Fruit fly (Drosophila melanogaster) Kc167 (cell line): ENCODE results near the gene Ire1.

Experiments
- Myc ChIP-seq: fragments of >200 bp; optimal IDR thresholded peaks from 2 replicates; lab custom pipeline; 2017; ENCODE audit warnings: missing external identifiers
- Sin3A ChIP-seq: fragments of >200 bp; optimal IDR thresholded peaks from 2 replicates; lab custom pipeline; 2018; ENCODE audit warnings: missing external identifiers
- h ChIP-seq: fragments of >200 bp; optimal IDR thresholded peaks from 3 replicates; lab custom pipeline; 2018; ENCODE audit warnings: missing external identifiers
- insv ChIP-seq: fragments of >200 bp; optimal IDR thresholded peaks from 3 replicates; lab custom pipeline; 2018; ENCODE audit warnings: missing external identifiers
- psq ChIP-seq: fragments of >200 bp; optimal IDR thresholded peaks from 2 replicates; lab custom pipeline; 2017; ENCODE audit warnings: missing external identifiers
- ttk ChIP-seq: sonication (Bioruptor generic); optimal IDR thresholded peaks from 2 replicates; lab custom pipeline; 2017; ENCODE audit warnings: missing external identifiers

Gene Ire1

DNA sequence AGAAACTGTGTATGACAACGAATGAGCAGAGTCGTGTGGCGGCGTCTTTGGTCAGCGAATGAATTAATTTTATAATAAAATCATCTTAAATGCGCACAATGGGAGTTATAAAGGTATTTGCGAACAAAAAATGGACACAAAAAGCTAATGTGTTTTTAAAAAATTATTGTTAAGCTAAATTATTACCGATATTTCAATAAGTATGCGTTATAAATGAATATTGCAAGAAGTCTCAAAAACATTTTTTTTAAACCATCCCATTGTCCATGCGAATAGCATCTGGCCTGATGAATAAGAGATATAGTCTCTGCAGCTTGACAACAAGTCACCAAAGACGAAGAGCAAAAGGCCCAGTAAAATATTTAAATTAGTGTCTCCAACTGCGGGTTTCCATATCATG is 30.1 kb downstream of the Ire1 start:
- TF ChIP-seq Myc (no peak), Sin3A (lab: Kevin White, UChicago) (no peak), ttk (no peak)

DNA sequence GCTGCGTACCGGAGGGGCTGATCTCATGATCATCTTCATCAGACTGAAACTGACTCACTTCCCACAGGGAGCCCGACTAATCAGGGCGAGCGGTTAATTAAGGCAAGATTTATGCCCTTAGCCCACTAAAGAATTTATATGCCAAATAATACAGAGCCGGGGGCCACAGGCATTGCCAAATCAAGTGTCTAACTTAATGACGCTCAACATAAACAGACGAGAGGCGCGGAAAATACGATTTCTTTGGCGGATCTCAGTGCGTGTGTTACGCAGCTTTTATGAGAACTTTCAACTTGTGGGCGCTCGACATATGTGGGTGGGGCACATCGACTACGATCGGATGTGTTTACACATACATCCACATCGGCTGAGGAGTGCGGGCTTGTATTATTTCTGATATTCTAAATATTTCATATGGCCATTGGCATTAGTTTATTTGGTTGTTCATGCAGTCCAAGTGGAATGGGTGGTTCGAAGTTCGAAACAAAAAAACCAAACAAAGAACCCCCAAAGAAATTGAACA is 34.2 kb downstream of the Ire1 start:
- TF ChIP-seq Myc (no peak), psq (no peak), insv (lab: Kevin White, UChicago) (no peak), Sin3A (lab: Kevin White, UChicago) (no peak), ttk (no peak)

DNA sequence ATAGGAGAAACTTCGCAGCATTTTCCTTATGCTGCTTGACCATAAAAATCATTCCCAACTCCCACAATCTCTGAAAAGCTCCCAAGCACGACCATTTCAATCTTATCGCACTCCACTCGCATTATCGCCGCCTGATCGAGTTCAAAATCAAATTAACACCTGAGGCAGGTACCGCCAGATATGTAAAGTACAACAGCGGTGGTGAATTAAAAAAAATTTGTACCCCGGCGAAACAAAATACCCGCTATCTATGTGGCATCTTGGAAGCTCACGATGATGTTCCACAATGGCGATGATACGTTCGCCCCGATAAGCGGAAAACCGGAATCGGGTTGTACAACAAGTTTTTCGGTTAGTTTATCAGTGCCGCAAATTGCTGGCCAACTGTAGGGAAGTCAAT is 34.7 kb downstream of the Ire1 start:
- TF ChIP-seq insv (lab: Kevin White, UChicago), result no peak
- no peak for TF ChIP-seq ttk
- TF ChIP-seq Myc, result no peak

DNA sequence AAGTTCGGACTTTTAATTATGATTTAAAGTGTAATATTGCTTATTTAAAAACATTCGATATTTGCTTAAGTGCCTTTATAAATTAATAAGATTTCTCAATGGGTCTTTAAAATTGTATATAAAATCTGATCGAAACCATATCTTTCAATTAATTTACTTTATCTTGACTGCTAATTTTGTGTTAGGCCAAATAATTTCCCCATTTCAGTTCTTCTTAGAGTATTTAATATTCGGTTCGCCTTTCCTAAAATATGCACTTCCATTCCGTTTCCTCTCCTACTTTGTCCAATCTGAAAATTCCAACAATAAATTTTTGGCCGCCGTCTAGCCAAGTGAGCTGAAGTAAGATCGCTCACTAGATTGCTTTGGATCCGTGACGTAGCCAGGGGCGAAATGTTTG is 36.6 kb downstream of the Ire1 start:
- no peak for TF ChIP-seq psq
- no peak for TF ChIP-seq ttk
- no peak for TF ChIP-seq Sin3A (lab: Kevin White, UChicago)
- TF ChIP-seq Myc, result no peak

DNA sequence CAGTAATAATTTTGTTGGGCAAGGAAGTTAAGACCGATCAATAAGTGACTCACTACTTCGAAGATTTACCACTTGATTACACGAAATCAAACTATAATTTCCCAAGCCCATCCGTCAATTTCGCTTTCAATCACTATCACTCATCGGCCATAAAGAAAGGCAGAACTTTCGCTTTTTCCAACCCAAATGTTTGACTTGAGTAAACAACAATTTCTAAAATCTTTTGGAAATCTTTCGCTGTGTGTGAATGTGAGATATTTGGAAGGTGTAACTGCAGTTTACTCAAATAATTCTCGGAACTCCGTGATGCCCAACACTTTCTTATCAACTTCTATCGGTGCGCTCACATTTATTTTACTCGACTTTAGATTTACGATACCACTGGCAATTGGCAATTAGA is 39.0 kb downstream of the Ire1 start:
- TF ChIP-seq Myc (no peak), h (no peak), ttk (no peak), insv (lab: Kevin White, UChicago) (no peak), Sin3A (lab: Kevin White, UChicago) (no peak), psq (no peak)

DNA sequence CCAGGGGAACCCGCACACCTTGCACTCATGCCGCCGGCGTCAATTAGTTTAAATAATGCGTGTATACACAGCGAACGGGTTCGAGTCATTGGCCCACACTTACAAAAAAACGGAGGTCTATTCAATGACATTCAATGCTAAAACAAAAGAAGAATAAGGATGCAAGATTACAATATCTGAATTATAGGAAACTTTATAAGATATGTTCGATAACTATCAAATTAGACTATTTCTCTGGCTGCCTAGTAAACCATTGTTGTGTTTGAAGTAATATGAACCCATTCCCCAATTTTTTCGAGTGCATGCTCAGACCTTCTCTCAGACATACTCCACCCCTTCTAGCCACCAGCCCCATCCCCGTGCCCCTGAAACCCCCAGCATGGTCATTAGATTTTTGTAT is 40.1 kb downstream of the Ire1 start:
- TF ChIP-seq insv (lab: Kevin White, UChicago) (no peak), psq (no peak)

DNA sequence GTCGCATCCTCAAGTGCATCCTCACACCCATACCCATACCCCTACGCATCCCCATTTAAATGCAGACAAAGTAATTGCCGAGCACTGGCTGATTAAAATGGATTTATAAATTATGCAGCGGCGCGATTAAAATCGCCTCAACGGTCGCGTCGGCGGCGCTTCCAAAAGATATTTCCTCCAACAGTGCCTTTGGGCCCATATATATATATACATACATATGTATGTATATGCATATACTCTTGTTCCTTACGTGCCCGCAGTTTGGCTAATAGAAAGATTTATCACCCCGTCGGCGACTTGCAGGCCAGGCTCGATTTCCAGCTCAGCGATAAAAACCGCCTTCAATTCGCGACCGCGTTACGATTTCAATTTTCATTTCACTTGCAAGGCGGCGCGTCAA is 44.3 kb downstream of the Ire1 start:
- TF ChIP-seq insv (lab: Kevin White, UChicago) (no peak), h (no peak), ttk (no peak), psq (no peak), Sin3A (lab: Kevin White, UChicago) (no peak), Myc (no peak)

DNA sequence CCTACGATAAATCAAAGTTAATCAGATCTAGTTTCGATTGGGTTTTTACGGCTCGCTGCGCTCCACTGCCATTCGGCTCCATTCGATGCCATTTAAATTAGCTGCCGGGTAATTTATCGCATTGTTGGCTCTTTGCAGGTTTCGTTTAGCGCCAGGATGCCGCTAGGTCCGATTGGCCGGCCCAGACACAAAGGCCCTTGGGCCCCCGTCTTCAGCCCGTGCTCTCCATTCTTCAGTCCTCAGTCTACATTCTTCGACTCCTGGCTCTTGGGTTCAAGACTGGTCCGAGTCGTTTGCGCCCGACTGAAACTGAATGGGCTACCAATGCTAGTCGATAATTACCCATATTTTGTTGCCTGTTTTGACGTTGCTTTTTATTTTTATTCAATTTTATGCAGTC is 47.9 kb downstream of the Ire1 start:
- no peak for TF ChIP-seq insv (lab: Kevin White, UChicago)
- no peak for TF ChIP-seq ttk
- no peak for TF ChIP-seq h
- TF ChIP-seq psq, result no peak
- no peak for TF ChIP-seq Sin3A (lab: Kevin White, UChicago)
- no peak for TF ChIP-seq Myc

DNA sequence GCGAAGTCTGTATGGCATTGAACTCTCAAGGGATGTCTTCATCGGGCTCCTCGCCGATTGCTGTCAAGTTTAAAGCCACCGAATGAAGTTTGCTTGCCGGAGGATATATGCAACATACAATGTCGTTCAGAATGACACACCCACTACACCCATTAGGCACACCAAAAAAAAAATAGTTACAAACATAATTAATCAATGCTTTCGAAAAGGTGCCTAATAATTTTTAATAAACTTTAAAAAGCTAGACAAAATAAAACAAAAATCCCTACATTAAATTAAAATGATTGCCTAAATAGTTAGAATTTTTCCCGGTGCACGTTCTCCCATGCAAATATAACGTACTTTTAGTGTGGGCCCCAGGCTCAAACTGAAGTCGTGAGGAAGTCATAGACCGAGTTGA is 48.6 kb downstream of the Ire1 start:
- TF ChIP-seq Sin3A (lab: Kevin White, UChicago) (no peak), insv (lab: Kevin White, UChicago) (no peak), psq (no peak), ttk (no peak), Myc (no peak), h (no peak)

DNA sequence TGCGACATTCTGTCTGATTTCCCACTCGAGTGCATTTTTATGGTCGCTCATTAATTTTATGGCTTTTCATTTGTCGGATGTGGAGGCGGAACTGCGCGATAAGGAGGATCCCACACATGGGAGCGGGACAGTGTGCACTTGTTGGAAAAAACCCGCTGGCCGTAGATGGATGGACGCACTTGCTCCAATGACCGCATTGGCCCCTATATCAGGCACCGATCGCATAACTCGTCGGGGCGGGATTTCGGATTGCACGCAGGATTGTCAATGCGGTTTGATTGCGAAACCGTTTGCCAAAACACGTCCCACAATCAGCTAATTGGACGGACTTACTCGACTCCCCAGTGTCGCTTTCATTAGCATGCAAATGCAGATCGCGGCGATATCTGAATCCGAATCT is 49.6 kb downstream of the Ire1 start:
- no peak for TF ChIP-seq ttk
- TF ChIP-seq h, result no peak
- no peak for TF ChIP-seq psq
- TF ChIP-seq insv (lab: Kevin White, UChicago), result no peak
- TF ChIP-seq Myc, result no peak
- no peak for TF ChIP-seq Sin3A (lab: Kevin White, UChicago)

DNA sequence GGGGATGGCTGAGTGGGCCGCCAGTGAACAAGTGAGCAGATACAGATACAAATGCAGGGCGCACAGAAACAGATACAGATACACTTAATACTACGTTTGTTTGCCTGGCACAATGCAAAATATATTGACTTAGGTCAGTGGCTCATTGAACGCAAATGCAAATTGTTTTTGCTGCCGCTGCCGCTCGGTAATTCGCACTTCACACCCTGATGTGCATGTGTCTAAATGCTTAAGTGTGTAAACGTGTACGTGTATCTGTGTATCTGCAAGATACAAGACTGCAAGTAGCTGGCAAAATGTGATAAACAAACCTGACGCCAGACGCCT is 52.7 kb downstream of the Ire1 start:
- TF ChIP-seq Sin3A (lab: Kevin White, UChicago), result no peak
- TF ChIP-seq insv (lab: Kevin White, UChicago), result no peak
- TF ChIP-seq ttk, result no peak
- no peak for TF ChIP-seq Myc
- no peak for TF ChIP-seq h
- no peak for TF ChIP-seq psq

DNA sequence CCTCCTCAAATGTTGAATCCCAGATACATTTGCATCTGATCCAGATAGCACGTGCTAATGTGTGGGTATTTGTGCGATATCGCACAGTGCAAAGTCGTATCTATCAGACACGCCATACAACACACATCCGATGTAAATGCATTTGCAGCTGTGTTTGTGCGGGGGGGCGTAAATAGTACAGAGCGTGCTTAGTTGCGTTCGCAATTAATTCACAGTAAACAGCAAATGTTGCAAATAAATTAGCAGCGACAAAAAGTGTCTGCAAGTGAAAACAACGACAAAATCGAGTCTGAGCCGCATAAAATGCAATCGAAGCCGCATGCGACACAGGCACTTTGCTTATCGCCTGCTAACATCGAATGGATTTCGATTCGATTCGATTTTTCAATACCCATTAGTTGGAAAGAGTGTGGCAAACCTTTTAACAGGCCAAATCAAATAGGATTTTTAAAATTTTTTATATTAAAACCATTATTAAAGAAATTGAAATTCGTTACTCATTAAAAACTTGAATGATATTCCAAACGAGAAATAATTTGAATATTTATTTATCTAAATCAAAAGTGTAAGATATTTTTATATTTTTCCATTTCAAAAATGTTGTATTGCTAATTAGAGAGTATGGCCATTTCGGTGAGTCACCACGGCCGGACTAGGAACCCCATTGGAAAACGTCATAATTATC is 53.2 kb downstream of the Ire1 start:
- TF ChIP-seq Myc, result no peak
- no peak for TF ChIP-seq psq
- TF ChIP-seq h, result no peak
- no peak for TF ChIP-seq ttk
- TF ChIP-seq Sin3A (lab: Kevin White, UChicago), result no peak
- no peak for TF ChIP-seq insv (lab: Kevin White, UChicago)

DNA sequence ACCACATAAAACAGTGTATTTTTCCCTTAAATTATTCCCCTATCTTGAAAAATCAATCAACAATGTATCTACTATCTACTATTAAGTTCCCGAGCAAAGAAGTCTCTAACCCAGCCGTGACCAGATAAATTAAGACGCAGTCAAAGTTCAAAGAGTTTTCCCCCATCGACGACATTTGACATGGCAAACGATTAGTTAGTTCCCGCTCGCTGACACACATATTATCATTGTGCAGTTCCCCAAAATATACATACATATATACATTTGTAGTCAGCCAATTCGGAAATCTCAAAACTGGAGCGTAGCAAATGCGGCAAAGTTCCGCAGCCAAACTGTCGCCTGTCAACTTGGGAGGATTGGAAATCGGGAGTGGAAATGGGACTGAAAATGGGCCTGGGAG is 53.9 kb downstream of the Ire1 start:
- TF ChIP-seq h, result no peak
- no peak for TF ChIP-seq Sin3A (lab: Kevin White, UChicago)
- TF ChIP-seq Myc, result no peak
- TF ChIP-seq ttk, result no peak
- no peak for TF ChIP-seq insv (lab: Kevin White, UChicago)
- TF ChIP-seq psq, result no peak

DNA sequence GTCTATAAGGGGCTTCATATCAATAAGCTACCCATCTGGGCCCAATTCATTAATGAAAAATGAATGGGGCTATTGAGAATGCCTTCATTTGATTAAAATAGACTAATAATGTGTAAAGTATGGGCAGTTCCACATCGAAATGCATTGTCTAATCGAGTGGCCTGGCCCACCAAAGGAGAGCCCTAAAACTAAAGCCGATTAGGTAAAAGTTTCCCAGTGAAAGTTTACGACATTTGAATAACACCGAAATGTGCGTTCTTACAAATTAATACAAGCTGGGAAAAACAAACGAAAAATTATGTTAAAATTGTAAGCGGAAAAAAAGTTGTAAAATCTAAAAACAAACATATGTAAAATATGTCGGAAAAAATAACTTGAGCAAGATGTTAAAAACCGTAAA is 56.2 kb downstream of the Ire1 start:
- TF ChIP-seq insv (lab: Kevin White, UChicago) (no peak), Myc (no peak), ttk (no peak), h (no peak), Sin3A (lab: Kevin White, UChicago) (no peak), psq (no peak)
